Fruit fly (Drosophila melanogaster) S2 (cell line): ENCODE results near the gene Task7.

Source experiments
- CG8478 ChIP-seq: fragments of >200 bp; optimal IDR thresholded peaks from 2 replicates; lab custom pipeline; 2018
- CTCF ChIP-seq, 2 experiments: fragments of >200 bp; optimal IDR thresholded peaks; 2 replicates each; lab custom pipeline; 2018

DNA sequence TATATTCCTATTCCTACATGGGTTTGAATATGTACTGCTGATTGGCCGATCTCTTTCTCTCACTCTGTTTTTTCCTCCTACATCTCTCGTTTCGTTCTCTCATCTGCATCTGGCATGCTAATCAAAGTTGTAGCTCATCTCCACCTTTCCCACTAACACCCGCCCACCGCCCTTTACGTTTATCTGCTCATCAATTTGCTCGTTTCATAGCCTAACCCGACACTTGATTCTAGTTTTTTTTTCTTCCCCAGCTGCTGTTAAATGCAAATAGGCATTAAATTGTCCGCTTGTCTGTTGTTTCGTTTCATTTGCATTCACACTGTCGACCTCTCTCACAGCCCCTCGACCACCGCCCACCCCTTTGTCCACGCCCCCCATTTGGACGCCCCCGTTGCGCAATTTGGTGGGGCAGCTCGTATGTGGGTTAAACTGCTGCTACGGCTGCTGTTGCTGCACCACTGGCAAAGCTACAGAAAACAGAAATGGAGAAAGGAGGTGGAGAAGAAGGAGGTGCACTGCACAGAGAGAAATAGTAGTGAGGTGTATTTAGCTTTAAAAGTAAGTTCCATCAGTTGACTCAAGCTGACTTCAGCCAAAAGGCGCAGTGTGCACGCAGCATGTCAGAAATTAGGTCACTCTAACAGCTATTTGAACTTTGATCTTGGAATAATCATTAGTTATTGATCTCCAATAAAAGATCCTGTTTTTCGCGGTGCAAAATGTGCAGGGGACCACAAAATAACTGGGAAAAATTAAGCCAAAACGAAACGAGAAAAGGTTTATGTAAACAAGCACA is 8.5 kb upstream of the Task7 start:
- TF ChIP-seq CG8478 (lab: Kevin White, UChicago): no peak
- TF ChIP-seq CTCF (optimal IDR thresholded peaks at IDR 0.05; lab: Kevin White, UChicago): no peak
